Worm (Caenorhabditis elegans) whole organism, L1 larva: ENCODE results near the gene hpo-28.

Experiments
- ama-1 ChIP-seq: fragments of 150-350 bp; optimal IDR thresholded peaks from 2 replicates; lab custom pipeline; 2014
- nhr-11 ChIP-seq: fragments of 150-350 bp; optimal IDR thresholded peaks from 2 replicates; lab custom pipeline; 2014; ENCODE audit warnings: missing biosample characterization, missing genetic modification characterization
- nhr-76 ChIP-seq: sonication (generic microtip); optimal IDR thresholded peaks from 2 replicates; lab custom pipeline; 2017; ENCODE audit warnings: missing biosample characterization, missing genetic modification characterization
- nhr-84 ChIP-seq: sonication (generic microtip); optimal IDR thresholded peaks from 2 replicates; lab custom pipeline; 2017; ENCODE audit warnings: missing biosample characterization, missing genetic modification characterization
- tbx-2 ChIP-seq: sonication (generic microtip); optimal IDR thresholded peaks from 2 replicates; lab custom pipeline; 2016; ENCODE audit warnings: missing genetic modification characterization, missing compliant biosample characterization
- vab-15 ChIP-seq: sonication (generic microtip); optimal IDR thresholded peaks from 2 replicates; lab custom pipeline; 2017; ENCODE audit warnings: missing genotype, mild to moderate bottlenecking, missing genetic modification characterization, missing compliant biosample characterization

- TF ChIP-seq nhr-11 (no peak), vab-15 (no peak), tbx-2 (tag; lab: Kevin White, UChicago) (no peak), nhr-84 (tag; lab: Kevin White, UChicago) (no peak), ama-1 (lab: Kevin White, UChicago) (no peak), nhr-76 (tag; lab: Kevin White, UChicago) (no peak)
Observed at ce11 chrIII:5707546-5707945, 1.6 kb downstream of the hpo-28 start.
